Worm (Caenorhabditis elegans) whole organism, L4 larva: ENCODE measurements around the gene R10D12.8.

ENCODE experiments used
- F26F4.8 ChIP-seq: fragments of 200-800 bp; sonication (Bioruptor generic); conservative IDR thresholded peaks from 2 replicates; pipeline ENCODE4 v1.3.6; 2022; ENCODE audit warnings: missing genetic modification characterization, missing compliant biosample characterization
- T26A8.4 ChIP-seq: fragments of 200-800 bp; sonication (Bioruptor generic); IDR thresholded peaks from 2 replicates; pipeline ENCODE4 v1.3.6; 2022; ENCODE audit warnings: missing genetic modification characterization, missing compliant biosample characterization
- Y105C5A.15 ChIP-seq: fragments of 200-800 bp; sonication (Bioruptor generic); IDR thresholded peaks from 2 replicates; pipeline ENCODE4 v1.3.6; 2022; ENCODE audit warnings: missing genetic modification characterization, missing compliant biosample characterization
- Y48G9A.11 ChIP-seq: fragments of 200-800 bp; sonication (Bioruptor generic); IDR thresholded peaks from 2 replicates; pipeline ENCODE4 v1.3.6; 2022; ENCODE audit warnings: missing genetic modification reagents, missing genetic modification characterization, missing compliant biosample characterization
- ZK337.2 ChIP-seq: fragments of 200-800 bp; sonication (Bioruptor generic); IDR thresholded peaks from 2 replicates; pipeline ENCODE4 v1.3.6; 2022; ENCODE audit warnings: missing genetic modification reagents, missing genetic modification characterization, missing compliant biosample characterization
- ZK546.5 ChIP-seq, 2 experiments: sonication (generic microtip); optimal IDR thresholded peaks; 2 replicates each; lab custom pipeline; 2017; ENCODE audit warnings: missing biosample characterization in 2 of 2, missing genetic modification characterization in 2 of 2
- aha-1 ChIP-seq: fragments of 150-350 bp; peaks from one replicate; lab custom pipeline; 2014; ENCODE audit warnings: missing biosample characterization, missing genetic modification characterization
- arid-1 ChIP-seq: fragments of 200-800 bp; sonication (Bioruptor generic); conservative IDR thresholded peaks from 2 replicates; pipeline ENCODE4 v1.3.6; 2022; ENCODE audit warnings: missing genetic modification reagents, missing genetic modification characterization, missing compliant biosample characterization
- ceh-82 ChIP-seq: sonication (generic microtip); optimal IDR thresholded peaks from 2 replicates; lab custom pipeline; 2017; ENCODE audit warnings: missing biosample characterization, missing genetic modification characterization
- ces-1 ChIP-seq: fragments of 150-350 bp; sonication (generic microtip); optimal IDR thresholded peaks from 4 replicates; lab custom pipeline; 2014; ENCODE audit warnings: missing biosample characterization, missing genetic modification reagents, missing genetic modification characterization
- ctbp-1 ChIP-seq: fragments of 200-800 bp; sonication (Bioruptor generic); IDR thresholded peaks from 2 replicates; pipeline ENCODE4 v1.3.6; 2022; ENCODE audit warnings: missing genetic modification reagents, missing genetic modification characterization, missing compliant biosample characterization
- daf-19 ChIP-seq: fragments of 200-800 bp; sonication (Bioruptor generic); conservative IDR thresholded peaks from 2 replicates; pipeline ENCODE4 v1.3.6; 2022; ENCODE audit warnings: missing genetic modification characterization, missing compliant biosample characterization
- daf-8 ChIP-seq: fragments of 200-800 bp; sonication (Bioruptor generic); IDR thresholded peaks from 2 replicates; pipeline ENCODE4 v1.3.6; 2022; ENCODE audit warnings: missing genetic modification characterization, missing compliant biosample characterization
- dmd-6 ChIP-seq: fragments of 200-800 bp; sonication (Bioruptor generic); IDR thresholded peaks from 2 replicates; pipeline ENCODE4 v1.3.6; 2022; ENCODE audit warnings: missing genetic modification reagents, missing genetic modification characterization, missing compliant biosample characterization
- dmd-9 ChIP-seq: fragments of 200-800 bp; sonication (Bioruptor generic); IDR thresholded peaks from 2 replicates; pipeline ENCODE4 v1.3.6; 2022; ENCODE audit warnings: missing genetic modification reagents, missing genetic modification characterization, missing compliant biosample characterization
- dpl-1 ChIP-seq: fragments of 150-350 bp; optimal IDR thresholded peaks from 2 replicates; lab custom pipeline; 2014; ENCODE audit warnings: missing biosample characterization, missing genetic modification reagents, missing genetic modification characterization
- duxl-1 ChIP-seq: sonication (generic microtip); optimal IDR thresholded peaks from 2 replicates; lab custom pipeline; 2016; ENCODE audit warnings: mild to moderate bottlenecking, missing genetic modification characterization, moderate library complexity, missing compliant biosample characterization; ENCODE audit not compliant: poor library complexity
- hif-1 ChIP-seq, 2 experiments: sonication (generic microtip); optimal IDR thresholded peaks; 2 replicates each; lab custom pipeline; 2016 to 2017; ENCODE audit warnings: missing compliant biosample characterization in 2 of 2, missing genetic modification characterization in 2 of 2, missing genetic modification reagents in 2 of 2, missing genotype in 2 of 2, mild to moderate bottlenecking in 1 of 2
- hlh-11 ChIP-seq: fragments of 200-800 bp; sonication (Bioruptor generic); optimal IDR thresholded peaks from 2 replicates; lab custom pipeline; 2018; ENCODE audit warnings: mild to moderate bottlenecking, missing genetic modification characterization, missing compliant biosample characterization
- hmg-1.1 ChIP-seq: fragments of 200-800 bp; sonication (Bioruptor generic); IDR thresholded peaks from 2 replicates; pipeline ENCODE4 v1.3.6; 2022; ENCODE audit warnings: missing genetic modification reagents, missing genetic modification characterization, missing compliant biosample characterization
- lin-13 ChIP-seq: fragments of 150-350 bp; optimal IDR thresholded peaks from 2 replicates; lab custom pipeline; 2014; ENCODE audit warnings: missing biosample characterization, missing genetic modification reagents, missing genetic modification characterization
- mep-1 ChIP-seq: fragments of 150-350 bp; sonication (generic microtip); optimal IDR thresholded peaks from 3 replicates; lab custom pipeline; 2014; ENCODE audit warnings: missing biosample characterization, missing genetic modification characterization
- mes-2 ChIP-seq: sonication (generic microtip); optimal IDR thresholded peaks from 2 replicates; lab custom pipeline; 2016; ENCODE audit warnings: missing genotype, mild to moderate bottlenecking, missing genetic modification characterization, missing compliant biosample characterization; ENCODE audit not compliant: poor library complexity, severe bottlenecking
- mxl-2 ChIP-seq: fragments of 200-800 bp; sonication (Bioruptor generic); conservative IDR thresholded peaks from 2 replicates; pipeline ENCODE4 v1.3.6; 2022; ENCODE audit warnings: missing genetic modification reagents, missing genetic modification characterization, missing compliant biosample characterization
- mxl-3 ChIP-seq: fragments of 200-800 bp; sonication (Bioruptor generic); optimal IDR thresholded peaks from 2 replicates; lab custom pipeline; 2018; ENCODE audit warnings: mild to moderate bottlenecking, missing genetic modification characterization, missing compliant biosample characterization
- nhr-10 ChIP-seq: fragments of 150-350 bp; optimal IDR thresholded peaks from 2 replicates; lab custom pipeline; 2014; ENCODE audit warnings: missing biosample characterization, missing genetic modification characterization
- nhr-11 ChIP-seq: fragments of 150-350 bp; optimal IDR thresholded peaks from 2 replicates; lab custom pipeline; 2014; ENCODE audit warnings: missing biosample characterization, missing genetic modification characterization
- nhr-111 ChIP-seq: fragments of 200-800 bp; sonication (Bioruptor generic); optimal IDR thresholded peaks from 2 replicates; lab custom pipeline; 2018; ENCODE audit warnings: mild to moderate bottlenecking, missing genetic modification characterization, missing compliant biosample characterization
- nhr-237 ChIP-seq: sonication (generic microtip); optimal IDR thresholded peaks from 2 replicates; lab custom pipeline; 2017; ENCODE audit warnings: missing biosample characterization, missing genetic modification characterization
- nhr-25 ChIP-seq: sonication (generic microtip); optimal IDR thresholded peaks from 2 replicates; lab custom pipeline; 2017; ENCODE audit warnings: missing genetic modification characterization, mild to moderate bottlenecking, missing compliant biosample characterization, antibody characterized with exemption, moderate library complexity, borderline replicate concordance; ENCODE audit not compliant: insufficient read depth
- nhr-28 ChIP-seq: fragments of 150-350 bp; optimal IDR thresholded peaks from 2 replicates; lab custom pipeline; 2014; ENCODE audit warnings: missing biosample characterization, missing genetic modification characterization
- nhr-41 ChIP-seq: fragments of 200-800 bp; sonication (Bioruptor generic); IDR thresholded peaks from 2 replicates; pipeline ENCODE4 v1.3.6; 2022; ENCODE audit warnings: missing genetic modification reagents, missing genetic modification characterization, missing compliant biosample characterization
- nhr-42 ChIP-seq: fragments of 200-800 bp; sonication (Bioruptor generic); IDR thresholded peaks from 2 replicates; pipeline ENCODE4 v1.3.6; 2022; ENCODE audit warnings: missing genetic modification characterization, missing compliant biosample characterization
- nhr-6 ChIP-seq: fragments of 150-350 bp; optimal IDR thresholded peaks from 2 replicates; lab custom pipeline; 2014; ENCODE audit warnings: missing biosample characterization, missing genetic modification characterization
- rbr-2 ChIP-seq: sonication (generic microtip); optimal IDR thresholded peaks from 2 replicates; lab custom pipeline; 2016; ENCODE audit warnings: missing genotype, missing genetic modification characterization, missing compliant biosample characterization
- snpc-1.2 ChIP-seq: fragments of 200-800 bp; sonication (Bioruptor generic); IDR thresholded peaks from 2 replicates; pipeline ENCODE4 v1.3.6; 2022; ENCODE audit warnings: missing genetic modification reagents, missing genetic modification characterization, missing compliant biosample characterization
- spr-1 ChIP-seq: sonication (generic microtip); optimal IDR thresholded peaks from 2 replicates; lab custom pipeline; 2016; ENCODE audit warnings: mild to moderate bottlenecking, missing genetic modification characterization, missing compliant biosample characterization
- tra-1 ChIP-seq: fragments of 200-800 bp; sonication (Bioruptor generic); IDR thresholded peaks from 2 replicates; pipeline ENCODE4 v1.3.6; 2022; ENCODE audit warnings: missing genetic modification reagents, missing genetic modification characterization, missing compliant biosample characterization
- zag-1 ChIP-seq: fragments of 150-350 bp; optimal IDR thresholded peaks from 2 replicates; lab custom pipeline; 2014; ENCODE audit warnings: missing biosample characterization, missing genetic modification characterization
- zfp-2 ChIP-seq: sonication (generic microtip); optimal IDR thresholded peaks from 2 replicates; lab custom pipeline; 2016; ENCODE audit warnings: mild to moderate bottlenecking, missing genetic modification characterization, missing compliant biosample characterization
- zip-2 ChIP-seq: fragments of 150-350 bp; optimal IDR thresholded peaks from 2 replicates; lab custom pipeline; 2014; ENCODE audit warnings: missing biosample characterization, missing genetic modification characterization

The R10D12.8 gene

ce11 chrV:13984828-13985227 is 31.7 kb upstream of the R10D12.8 start, which contains the start of gene end-1:
Gene end-1, plus strand, starts transcription at chrV:13985128.
- no peak for TF ChIP-seq mep-1
- TF ChIP-seq nhr-42 (GFP tag; lab: Robert Waterston, UW): no peak
- TF ChIP-seq snpc-1.2 (GFP tag; lab: Robert Waterston, UW): no peak

- TF ChIP-seq aha-1: peak; percentile 91
- TF ChIP-seq tra-1 (GFP tag; lab: Robert Waterston, UW): no peak
These were observed 28.6 kb upstream of the R10D12.8 start for ce11 chrV:13981677-13982076.

- no peak for TF ChIP-seq mxl-3 (GFP tag; lab: Kevin White, UChicago)
- no peak for TF ChIP-seq Y105C5A.15
- TF ChIP-seq nhr-237 (tag; lab: Kevin White, UChicago): no peak
- TF ChIP-seq nhr-41 (GFP tag; lab: Robert Waterston, UW): no peak
- no peak for TF ChIP-seq ZK546.5 (tag; optimal IDR thresholded peaks at IDR 0.05; lab: Kevin White, UChicago)
- TF ChIP-seq mxl-2 (GFP tag; lab: Robert Waterston, UW): no peak
- no peak for TF ChIP-seq nhr-10
- no peak for TF ChIP-seq nhr-111 (GFP tag; lab: Kevin White, UChicago)
- no peak for TF ChIP-seq nhr-28 (tag; lab: Kevin White, UChicago)
- no peak for TF ChIP-seq ceh-82 (tag; lab: Kevin White, UChicago)
- TF ChIP-seq T26A8.4 (GFP tag; lab: Robert Waterston, UW): no peak
- no peak for TF ChIP-seq zip-2 (tag; lab: Kevin White, UChicago)
- TF ChIP-seq daf-19 (GFP tag; lab: Robert Waterston, UW): no peak
- no peak for TF ChIP-seq dmd-6
- no peak for TF ChIP-seq Y48G9A.11
- no peak for TF ChIP-seq aha-1
These were observed 27.7 kb upstream of the R10D12.8 start, which contains the start of gene eol-1 for ce11 chrV:13980807-13981206. Gene eol-1, minus strand, starts transcription at chrV:13980907.

ce11 chrV:13963279-13963976 is 10.3 kb upstream of the R10D12.8 start, which contains the start of gene sao-1:
Gene sao-1, plus strand, starts transcription at chrV:13963926.
- TF ChIP-seq nhr-25 (tag; lab: Kevin White, UChicago): peak; percentile 29
- TF ChIP-seq nhr-28 (tag; lab: Kevin White, UChicago): peak; percentile 5
- no peak for TF ChIP-seq hmg-1.1

- TF ChIP-seq snpc-1.2 (GFP tag; lab: Robert Waterston, UW) (peak; percentile 61; the same call in 1 of the 2 replicates), F26F4.8 (GFP tag; lab: Robert Waterston, UW) (no peak), dmd-9 (GFP tag; lab: Robert Waterston, UW) (no peak), lin-13 (GFP tag; lab: Kevin White, UChicago) (peak; percentile 7), aha-1 (peak; percentile 81), mxl-3 (GFP tag; lab: Kevin White, UChicago) (no peak), hif-1 (tag; optimal IDR thresholded peaks at IDR 0.05; lab: Kevin White, UChicago) (peak in 1 of 2 experiments; percentile 10), ctbp-1 (GFP tag; lab: Robert Waterston, UW) (peak; percentile 43; the same call in 1 of the 2 replicates), ZK337.2 (GFP tag; lab: Robert Waterston, UW) (no peak), arid-1 (GFP tag; lab: Robert Waterston, UW) (peak; percentile 56; the same call in 1 of the 2 replicates), nhr-6 (tag; lab: Kevin White, UChicago) (peak; percentile 35), ces-1 (GFP tag; lab: Kevin White, UChicago) (peak; percentile 5), zfp-2 (tag; lab: Kevin White, UChicago) (no peak), zag-1 (no peak), T26A8.4 (GFP tag; lab: Robert Waterston, UW) (peak; percentile 58; the same call in 1 of the 2 replicates), rbr-2 (tag; lab: Kevin White, UChicago) (peak; percentile 32), duxl-1 (tag; lab: Kevin White, UChicago) (peak; percentile 54), spr-1 (tag; lab: Kevin White, UChicago) (peak; percentile 41), mes-2 (tag; lab: Kevin White, UChicago) (peak; percentile 93), ZK546.5 (tag; optimal IDR thresholded peaks at IDR 0.05; lab: Kevin White, UChicago) (no peak), hmg-1.1 (peak; percentile 63), hlh-11 (tag; lab: Kevin White, UChicago) (peak; percentile 55), nhr-11 (tag; lab: Kevin White, UChicago) (peak; percentile 1), dpl-1 (GFP tag; lab: Kevin White, UChicago) (peak; percentile 70), daf-8 (GFP tag; lab: Robert Waterston, UW) (no peak)
These were observed 8.9 kb upstream of the R10D12.8 start, which contains the start of the genes algn-13 and R10D12.13 for ce11 chrV:13961927-13962419. Gene algn-13, minus strand, starts transcription at chrV:13961977. Gene R10D12.13, plus strand, starts transcription at chrV:13962417.
